Worm (Caenorhabditis elegans) whole organism, L1 larva: Measurements from ENCODE around the gene Y73F8A.20.

ENCODE experiments used
- ama-1 ChIP-seq: fragments of 150-350 bp; optimal IDR thresholded peaks from 2 replicates; lab custom pipeline; 2014
- elt-3 ChIP-seq, 6 experiments: fragments of 150-350 bp in 1 of 6; sonication (generic microtip); optimal IDR thresholded peaks; 2 replicates each; lab custom pipeline; 2017 to 2018; ENCODE audit warnings: missing biosample characterization in 6 of 6, missing genetic modification characterization in 6 of 6, inconsistent platforms in 1 of 6
- ets-5 ChIP-seq: fragments of 200-800 bp; sonication (Bioruptor generic); IDR thresholded peaks from 2 replicates; pipeline ENCODE4 v1.3.6; 2022; ENCODE audit warnings: missing genetic modification characterization, missing compliant biosample characterization
- fkh-10 ChIP-seq: sonication (generic microtip); optimal IDR thresholded peaks from 2 replicates; lab custom pipeline; 2017; ENCODE audit warnings: missing biosample characterization, missing genetic modification reagents, missing genetic modification characterization
- isw-1 ChIP-seq: fragments of 200-800 bp; sonication (Bioruptor generic); IDR thresholded peaks from 2 replicates; pipeline ENCODE4 v1.3.6; 2022; ENCODE audit warnings: missing genetic modification characterization, missing compliant biosample characterization
- lin-35 ChIP-seq, 2 experiments: fragments of 150-350 bp; optimal IDR thresholded peaks; 2 replicates each; lab custom pipeline; 2014; ENCODE audit warnings: missing biosample characterization in 2 of 2, missing genetic modification characterization in 2 of 2, missing genetic modification reagents in 2 of 2
- lsy-2 ChIP-seq, 2 experiments: fragments of 150-350 bp; optimal IDR thresholded peaks; 2 replicates each; lab custom pipeline; 2014; ENCODE audit warnings: missing biosample characterization in 2 of 2, missing genetic modification characterization in 2 of 2
- mab-9 ChIP-seq: fragments of 200-800 bp; sonication (Bioruptor generic); IDR thresholded peaks from 2 replicates; pipeline ENCODE4 v1.3.6; 2022; ENCODE audit warnings: missing genetic modification reagents, missing genetic modification characterization, missing compliant biosample characterization
- mep-1 ChIP-seq: fragments of 150-350 bp; optimal IDR thresholded peaks from 2 replicates; lab custom pipeline; 2014; ENCODE audit warnings: missing biosample characterization, missing genetic modification characterization
- nhr-76 ChIP-seq: sonication (generic microtip); optimal IDR thresholded peaks from 2 replicates; lab custom pipeline; 2017; ENCODE audit warnings: missing biosample characterization, missing genetic modification characterization
- pax-3 ChIP-seq: fragments of 200-800 bp; sonication (Bioruptor generic); optimal IDR thresholded peaks from 2 replicates; lab custom pipeline; 2018; ENCODE audit warnings: mild to moderate bottlenecking, missing genetic modification characterization, moderate library complexity, missing compliant biosample characterization
- tlp-1 ChIP-seq: fragments of 150-350 bp; optimal IDR thresholded peaks from 2 replicates; lab custom pipeline; 2014; ENCODE audit warnings: missing biosample characterization, missing genetic modification characterization
- unc-62 ChIP-seq: fragments of 150-350 bp; optimal IDR thresholded peaks from 2 replicates; lab custom pipeline; 2014; ENCODE audit warnings: missing biosample characterization, missing genetic modification reagents, missing genetic modification characterization

DNA sequence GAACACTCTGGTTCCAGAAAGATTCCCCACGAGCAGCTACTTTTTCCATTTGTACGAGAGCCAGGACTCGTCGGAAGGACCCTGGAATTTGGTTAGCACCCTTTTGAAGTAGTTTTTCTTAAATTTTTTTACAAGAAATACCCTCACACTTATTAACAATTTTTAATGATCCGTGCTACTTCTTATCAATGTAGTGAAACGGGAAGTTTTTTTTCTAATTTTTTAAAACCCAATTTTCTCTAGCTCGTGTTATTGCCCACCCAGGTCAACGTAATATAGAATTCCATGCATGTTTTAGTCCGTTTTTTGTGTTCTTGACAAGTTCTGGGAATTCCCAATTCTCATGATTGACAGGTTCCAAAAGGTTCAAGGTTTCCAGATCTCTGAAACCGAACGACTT lies 16.4 kb upstream of the Y73F8A.20 start:
- TF ChIP-seq elt-3 (tag; optimal IDR thresholded peaks at IDR 0.05; lab: Kevin White, UChicago) (no peak), fkh-10 (GFP tag; lab: Kevin White, UChicago) (no peak), mab-9 (GFP tag; lab: Robert Waterston, UW) (no peak), pax-3 (tag; lab: Kevin White, UChicago) (no peak), nhr-76 (tag; lab: Kevin White, UChicago) (no peak), mep-1 (tag; lab: Kevin White, UChicago) (no peak), lin-35 (GFP tag; optimal IDR thresholded peaks at IDR 0.05; lab: Kevin White, UChicago) (no peak), unc-62 (GFP tag; lab: Kevin White, UChicago) (no peak), lsy-2 (tag; optimal IDR thresholded peaks at IDR 0.05; lab: Kevin White, UChicago) (no peak), tlp-1 (tag; lab: Kevin White, UChicago) (no peak), isw-1 (GFP tag; lab: Robert Waterston, UW) (no peak), ets-5 (GFP tag; lab: Robert Waterston, UW) (no peak), ama-1 (no peak)
